Worm (Caenorhabditis elegans): Measurements from ENCODE around the gene aars-1.

DNA sequence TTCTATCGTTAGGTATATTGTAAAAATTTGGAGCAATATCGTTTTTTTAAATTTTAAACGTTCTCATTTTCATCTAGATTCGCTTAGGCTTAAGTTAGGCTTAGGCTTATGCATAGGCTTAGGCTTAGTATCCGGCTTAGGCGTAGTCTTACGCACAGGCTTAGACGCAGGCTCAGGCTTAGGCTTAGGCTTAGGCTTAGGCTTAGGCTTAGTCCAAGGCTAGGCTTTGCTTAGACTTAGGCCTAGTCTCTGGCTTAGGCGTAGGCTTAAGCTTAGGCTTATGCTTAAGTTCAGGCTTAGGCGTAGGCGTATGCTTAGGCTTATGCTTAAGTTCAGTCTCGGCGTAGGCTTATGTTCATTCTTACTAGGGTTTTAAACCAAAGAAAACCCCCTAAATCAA lies 39.5 kb upstream of the aars-1 start:
- TF ChIP-seq ztf-29 (GFP tag; IDR thresholded peaks at IDR 0.05) (peak; percentile 67; the same call in 1 of the 2 replicates), flt-1 (GFP tag; IDR thresholded peaks at IDR 0.05) (no peak), tab-1 (GFP tag; IDR thresholded peaks at IDR 0.05) (no peak), klf-2 (GFP tag; conservative IDR thresholded peaks at IDR 0.05) (no peak), ztf-23 (GFP tag; IDR thresholded peaks at IDR 0.05) (no peak), ref-1 (GFP tag; conservative IDR thresholded peaks at IDR 0.05) (no peak), med-1 (GFP tag; optimal IDR thresholded peaks at IDR 0.05; ENCODE audit: insufficient read depth) (no peak)

Data from whole organism, midembryonic.